Worm (Caenorhabditis elegans) whole organism, L4/young adult: ENCODE results near the gene srx-46.

Experiments
- W03F9.2 ChIP-seq: fragments of 150-350 bp; optimal IDR thresholded peaks from 2 replicates; lab custom pipeline; 2014; ENCODE audit warnings: missing biosample characterization, missing genetic modification characterization
- dao-5 ChIP-seq: sonication (generic microtip); optimal IDR thresholded peaks from 2 replicates; lab custom pipeline; 2016; ENCODE audit warnings: missing genotype, missing genetic modification characterization, moderate library complexity, missing compliant biosample characterization
- him-1 ChIP-seq: sonication (generic microtip); optimal IDR thresholded peaks from 2 replicates; lab custom pipeline; 2016; ENCODE audit warnings: missing genotype, missing genetic modification reagents, missing genetic modification characterization, missing compliant biosample characterization

- no peak for TF ChIP-seq W03F9.2
- TF ChIP-seq dao-5 (tag; lab: Kevin White, UChicago), result no peak
- no peak for TF ChIP-seq him-1
Measured at ce11 chrV:9321185-9321584, 31.9 kb upstream of the srx-46 start, which contains the start of gene F44A2.7.
